Fruit fly (Drosophila melanogaster): ENCODE measurements around the gene Coq6.

Coq6 gene

DNA sequence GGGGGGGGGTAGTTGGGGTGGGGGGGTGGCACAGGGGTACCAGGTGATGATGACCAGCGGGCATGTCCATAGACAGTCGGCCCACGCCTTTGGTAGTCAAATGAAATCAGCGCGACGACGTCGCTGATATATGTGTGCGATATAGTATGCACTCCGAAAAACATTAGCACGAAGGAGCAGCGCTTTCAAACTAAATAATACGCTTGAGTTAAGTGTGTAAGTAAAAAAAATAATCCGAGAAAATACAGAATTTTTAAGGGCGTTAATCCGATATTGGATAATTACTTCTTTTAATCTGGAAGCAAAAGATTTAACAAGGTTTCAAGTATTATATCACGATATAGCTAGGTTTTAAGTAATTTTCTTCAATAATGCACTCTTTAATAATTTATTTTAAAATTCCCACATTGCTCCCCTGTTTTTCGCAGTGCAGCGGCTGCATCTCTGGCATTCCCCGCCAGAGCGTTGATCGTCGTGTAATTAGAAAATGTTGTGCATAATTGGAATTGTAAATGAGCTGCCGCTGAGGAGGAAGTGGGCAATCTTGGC, 37.1 kb downstream of the Coq6 start (continued):
- TF ChIP-seq spab (GFP tag; optimal IDR thresholded peaks at IDR 0.05) (no peak), Sox102F (GFP tag; optimal IDR thresholded peaks at IDR 0.05) (no peak), pdm3 (GFP tag; optimal IDR thresholded peaks at IDR 0.05) (peak; percentile 38), Eip93F (GFP tag; optimal IDR thresholded peaks at IDR 0.05) (no peak), CG10669 (GFP tag; optimal IDR thresholded peaks at IDR 0.05) (peak; percentile 2), CG34406 (GFP tag; optimal IDR thresholded peaks at IDR 0.05) (peak; percentile 15), CG6276 (GFP tag; optimal IDR thresholded peaks at IDR 0.05) (peak; percentile 56), CG4318 (GFP tag; optimal IDR thresholded peaks at IDR 0.05) (peak; percentile 29), eg (GFP tag; IDR thresholded peaks at IDR 0.05) (peak; percentile 63; the same call in 2 of the 3 replicates), fd85E (GFP tag; optimal IDR thresholded peaks at IDR 0.05) (no peak), CG11902 (GFP tag; optimal IDR thresholded peaks at IDR 0.05) (no peak), achi (GFP tag; optimal IDR thresholded peaks at IDR 0.05) (peak; percentile 52), CG31627 (GFP tag; optimal IDR thresholded peaks at IDR 0.05) (peak; percentile 10), CG11762 (GFP tag; optimal IDR thresholded peaks at IDR 0.05; ENCODE audit: insufficient read depth) (peak; percentile 38), Smox (GFP tag; optimal IDR thresholded peaks at IDR 0.05) (no peak), fd59A (GFP tag; optimal IDR thresholded peaks at IDR 0.05) (peak; percentile 30)

dm6 chr2L:5493907-5494404, 38.1 kb downstream of the Coq6 start:
- TF ChIP-seq CG10669 (GFP tag; optimal IDR thresholded peaks at IDR 0.05): peak; percentile 27
- TF ChIP-seq fd85E (GFP tag; optimal IDR thresholded peaks at IDR 0.05): no peak
- TF ChIP-seq Sox14 (GFP tag; optimal IDR thresholded peaks at IDR 0.05): peak; percentile 43
- TF ChIP-seq CG8319 (GFP tag; optimal IDR thresholded peaks at IDR 0.05): no peak
- no peak for TF ChIP-seq CG1621 (tag; optimal IDR thresholded peaks at IDR 0.05)
- TF ChIP-seq CG8632 (GFP tag; optimal IDR thresholded peaks at IDR 0.05): peak; percentile 44
- TF ChIP-seq pdm3 (GFP tag; optimal IDR thresholded peaks at IDR 0.05): peak; percentile 16
- TF ChIP-seq CG6854 (GFP tag; optimal IDR thresholded peaks at IDR 0.05): no peak
- TF ChIP-seq CG6276 (GFP tag; optimal IDR thresholded peaks at IDR 0.05): peak; percentile 10
- TF ChIP-seq Eip78C (GFP tag): peak; percentile 81
- TF ChIP-seq cyc (GFP tag; optimal IDR thresholded peaks at IDR 0.05): no peak
- peak; percentile 16 for TF ChIP-seq Met (GFP tag; optimal IDR thresholded peaks at IDR 0.05)
- TF ChIP-seq svp (GFP tag): peak; percentile 68
- TF ChIP-seq CG3919 (GFP tag; optimal IDR thresholded peaks at IDR 0.05): peak; percentile 54
- no peak for TF ChIP-seq Ets21C (GFP tag; optimal IDR thresholded peaks at IDR 0.05)
- TF ChIP-seq lz (GFP tag; optimal IDR thresholded peaks at IDR 0.05): no peak
- TF ChIP-seq CG32006 (GFP tag; optimal IDR thresholded peaks at IDR 0.05): peak; percentile 70
- TF ChIP-seq net (GFP tag; optimal IDR thresholded peaks at IDR 0.05): peak; percentile 54
- TF ChIP-seq CG34406 (GFP tag; optimal IDR thresholded peaks at IDR 0.05): peak; percentile 29
- peak; percentile 27 for TF ChIP-seq dsx (GFP tag; optimal IDR thresholded peaks at IDR 0.05; ENCODE audit: poor library complexity, severe bottlenecking)
- no peak for TF ChIP-seq CG16779 (tag; optimal IDR thresholded peaks at IDR 0.05)
- TF ChIP-seq Sox15 (GFP tag; optimal IDR thresholded peaks at IDR 0.05): peak; percentile 19
- TF ChIP-seq OdsH (GFP tag; optimal IDR thresholded peaks at IDR 0.05): peak; percentile 46
- peak; percentile 42 for TF ChIP-seq CG3032 (tag; optimal IDR thresholded peaks at IDR 0.05)
- no peak for TF ChIP-seq CG11762 (GFP tag; optimal IDR thresholded peaks at IDR 0.05; ENCODE audit: insufficient read depth)
- TF ChIP-seq Blimp-1 (GFP tag; optimal IDR thresholded peaks at IDR 0.05): no peak
- TF ChIP-seq vri (GFP tag; optimal IDR thresholded peaks at IDR 0.05): no peak
- TF ChIP-seq dac (GFP tag; optimal IDR thresholded peaks at IDR 0.05): peak; percentile 15
- peak in 1 of 2 experiments; percentile 40 for TF ChIP-seq salr (GFP tag; optimal IDR thresholded peaks at IDR 0.05)
- peak; percentile 18 for TF ChIP-seq CG31627 (GFP tag; optimal IDR thresholded peaks at IDR 0.05)
- TF ChIP-seq CG8119 (GFP tag; IDR thresholded peaks at IDR 0.05): peak; percentile 27; the same call in 1 of the 3 replicates
- peak; percentile 31 for TF ChIP-seq acj6 (GFP tag; optimal IDR thresholded peaks at IDR 0.05)
- TF ChIP-seq CG9139 (GFP tag; optimal IDR thresholded peaks at IDR 0.05): peak; percentile 26
- peak; percentile 29 for TF ChIP-seq topi (GFP tag; optimal IDR thresholded peaks at IDR 0.05)
- TF ChIP-seq Eip75B (GFP tag; optimal IDR thresholded peaks at IDR 0.05): peak; percentile 33
- peak; percentile 56 for TF ChIP-seq achi (GFP tag; optimal IDR thresholded peaks at IDR 0.05)
- TF ChIP-seq CG4318 (GFP tag; optimal IDR thresholded peaks at IDR 0.05): peak; percentile 53
- TF ChIP-seq CG6792 (GFP tag; optimal IDR thresholded peaks at IDR 0.05): peak; percentile 35
- TF ChIP-seq ss (GFP tag; optimal IDR thresholded peaks at IDR 0.05): peak; percentile 59 to 73
- TF ChIP-seq Hr38 (GFP tag; optimal IDR thresholded peaks at IDR 0.05): no peak
- TF ChIP-seq Lpt (GFP tag; optimal IDR thresholded peaks at IDR 0.05): no peak
